Fruit fly (Drosophila melanogaster): ENCODE results near the gene Or65a.

The Or65a gene

DNA sequence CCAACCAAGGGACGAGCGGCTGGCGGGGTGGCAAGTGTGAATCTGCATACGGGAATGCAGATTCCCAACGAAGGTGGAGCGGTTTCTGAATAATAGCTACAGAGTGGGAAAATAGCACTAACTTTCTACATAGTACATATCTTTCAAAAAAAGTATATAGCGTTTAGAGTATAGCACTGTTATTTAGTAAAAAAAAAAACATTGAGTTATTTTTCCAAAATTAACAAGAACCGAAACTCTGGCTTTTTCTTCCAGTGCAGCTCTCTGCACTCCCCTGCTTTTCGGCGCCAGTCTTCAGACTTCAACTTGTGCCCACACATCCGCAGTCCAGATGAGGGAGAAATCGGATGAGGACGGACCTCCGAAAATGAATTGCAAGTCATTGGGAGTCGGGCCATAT is 51.0 kb downstream of the Or65a start (continued):
- TF ChIP-seq CG8319 (GFP tag; optimal IDR thresholded peaks at IDR 0.05) (no peak), CG10669 (GFP tag; optimal IDR thresholded peaks at IDR 0.05) (peak; percentile 75), Gug (GFP tag; IDR thresholded peaks at IDR 0.05) (0 out of 2 replicates have a peak, but pooled peaks have one; percentile 15), CG10631 (GFP tag; optimal IDR thresholded peaks at IDR 0.05) (peak; percentile 51), Sox15 (GFP tag; optimal IDR thresholded peaks at IDR 0.05) (no peak), CG3919 (GFP tag; optimal IDR thresholded peaks at IDR 0.05) (peak; percentile 78), CG4318 (GFP tag; optimal IDR thresholded peaks at IDR 0.05) (no peak), spab (GFP tag; optimal IDR thresholded peaks at IDR 0.05) (peak; percentile 73), Eip75B (GFP tag; optimal IDR thresholded peaks at IDR 0.05) (peak; percentile 74), OdsH (GFP tag; optimal IDR thresholded peaks at IDR 0.05) (peak; percentile 27), cyc (GFP tag; optimal IDR thresholded peaks at IDR 0.05) (peak; percentile 60)
